Worm (Caenorhabditis elegans) whole organism, mixed stage, embryonic: ENCODE results near the gene kcc-1.

ENCODE experiments used
- elt-1 ChIP-seq: sonication (generic microtip); optimal IDR thresholded peaks from 2 replicates; lab custom pipeline; 2017; ENCODE audit warnings: missing genetic modification characterization, mild to moderate bottlenecking, missing compliant biosample characterization, antibody characterized with exemption, moderate library complexity, borderline replicate concordance; ENCODE audit not compliant: insufficient read depth
- flh-1 ChIP-seq: fragments of 200-800 bp; sonication (Bioruptor generic); optimal IDR thresholded peaks from 2 replicates; lab custom pipeline; 2018; ENCODE audit warnings: mild to moderate bottlenecking, missing genetic modification characterization, moderate library complexity, missing compliant biosample characterization
- nhr-12 ChIP-seq: fragments of 150-350 bp; optimal IDR thresholded peaks from 2 replicates; lab custom pipeline; 2014; ENCODE audit warnings: missing biosample characterization, missing genetic modification characterization
- nhr-28 ChIP-seq: fragments of 150-350 bp; optimal IDR thresholded peaks from 2 replicates; lab custom pipeline; 2014; ENCODE audit warnings: missing biosample characterization, missing genetic modification characterization
- pha-4 ChIP-seq: fragments of 150-350 bp; optimal IDR thresholded peaks from 2 replicates; lab custom pipeline; 2018; ENCODE audit warnings: missing biosample characterization, missing genetic modification reagents, missing genetic modification characterization
- sem-2 ChIP-seq: fragments of 200-800 bp; sonication (Bioruptor generic); optimal IDR thresholded peaks from 2 replicates; lab custom pipeline; 2018; ENCODE audit warnings: mild to moderate bottlenecking, missing genetic modification characterization, missing compliant biosample characterization

DNA sequence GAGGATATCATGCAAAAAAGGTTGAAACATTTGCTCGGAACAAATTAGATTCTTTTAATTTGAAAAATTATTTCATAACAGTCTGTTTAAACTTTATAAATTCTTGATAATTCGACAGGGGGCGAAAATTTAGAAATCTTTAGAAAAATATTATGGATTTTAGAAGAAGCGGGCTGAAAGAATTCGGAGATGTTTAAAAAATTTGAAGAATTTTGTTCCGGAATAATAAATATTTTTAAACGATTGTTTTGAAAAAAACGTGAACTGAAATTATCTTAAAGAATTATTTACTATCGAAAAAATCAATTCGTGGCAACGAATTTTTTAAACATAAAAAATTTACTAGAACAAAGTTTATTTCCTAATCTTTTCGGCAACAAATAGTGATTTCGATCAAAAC lies 2.4 kb upstream of the kcc-1 start, which contains the start of gene R13A1.3:
- TF ChIP-seq flh-1 (GFP tag; lab: Kevin White, UChicago) = no peak
- TF ChIP-seq nhr-12 (tag; lab: Kevin White, UChicago) = no peak
- no peak for TF ChIP-seq nhr-28 (tag; lab: Kevin White, UChicago)
- no peak for TF ChIP-seq elt-1 (tag; lab: Kevin White, UChicago)
- TF ChIP-seq pha-4 (tag; lab: Kevin White, UChicago) = no peak
- no peak for TF ChIP-seq sem-2 (GFP tag; lab: Kevin White, UChicago)
